Worm (Caenorhabditis elegans): ENCODE data around the gene srh-187.
"Not testable (repeated sequence)": the region's sequence is repeated elsewhere in the genome, so short reads cannot be mapped to it uniquely, and the experiment has no call there.

Gene srh-187

DNA sequence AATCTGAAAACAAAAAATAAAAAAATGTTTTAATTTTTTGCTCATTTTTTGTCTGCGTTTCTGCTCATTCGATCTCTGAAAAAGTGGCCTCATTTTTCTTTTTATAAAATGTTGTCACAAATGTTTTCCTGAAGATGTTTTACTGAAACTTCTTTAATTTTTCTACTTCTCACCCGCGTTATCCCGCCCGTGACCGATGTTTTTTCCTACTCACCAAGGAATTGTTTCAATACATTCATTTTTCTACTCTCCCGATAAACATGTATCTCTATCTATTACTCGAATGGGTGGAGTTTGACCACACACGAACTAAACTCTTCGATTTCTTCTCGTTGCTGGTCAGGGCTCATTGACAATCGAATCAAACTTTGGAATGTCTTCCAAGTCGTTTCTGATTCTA is 8.9 kb downstream of the srh-187 start, which contains the start of gene F10G2.2:
F10G2.2 (plus strand) TSS at position 301 of the 400 bp plus-strand sequence.
- no peak for TF ChIP-seq med-1 (GFP tag; optimal IDR thresholded peaks at IDR 0.05; ENCODE audit: insufficient read depth)

ce11 chrV:7328092-7328491 is 11.6 kb downstream of the srh-187 start, which contains the start of gene clec-7:
TSS of gene clec-7 (plus strand) at chrV:7328392.
- TF ChIP-seq klf-2 (GFP tag; conservative IDR thresholded peaks at IDR 0.05) (no peak), ref-1 (GFP tag; conservative IDR thresholded peaks at IDR 0.05) (no peak)

- TF ChIP-seq med-1 (GFP tag; optimal IDR thresholded peaks at IDR 0.05; ENCODE audit: insufficient read depth) (no peak), tab-1 (GFP tag; IDR thresholded peaks at IDR 0.05) (no peak)
These were observed 12.8 kb downstream of the srh-187 start, which contains the start of gene F10G2.4 for ce11 chrV:7326928-7327327. TSS of gene F10G2.4 (plus strand) at chrV:7327228.

DNA sequence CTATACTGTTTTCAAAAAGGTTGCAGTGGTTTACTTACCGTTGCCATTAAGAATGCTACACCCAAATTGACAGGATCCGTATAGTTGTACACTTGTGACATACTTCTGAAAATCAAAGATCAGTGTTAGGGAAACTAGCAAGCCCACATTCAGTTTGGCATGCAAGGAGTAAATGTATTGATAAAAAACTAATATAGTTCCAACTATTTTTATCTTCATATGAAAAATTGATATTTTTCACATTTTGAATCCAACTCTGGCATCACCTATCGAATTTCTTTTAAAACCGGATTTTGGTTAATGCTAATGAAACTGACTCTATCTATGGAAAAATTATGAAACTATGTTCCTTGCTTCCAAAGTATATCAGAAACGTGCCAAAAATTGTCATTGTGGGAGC is 14.4 kb downstream of the srh-187 start, which contains the start of gene srx-92:
srx-92 (minus strand) TSS at position 101 of the 400 bp plus-strand sequence.
- TF ChIP-seq ztf-29 (GFP tag; IDR thresholded peaks at IDR 0.05) (no peak), cog-1 (tag; optimal IDR thresholded peaks at IDR 0.05) (no peak), ztf-23 (GFP tag; IDR thresholded peaks at IDR 0.05) (no peak), ref-1 (GFP tag; conservative IDR thresholded peaks at IDR 0.05) (no peak), flt-1 (GFP tag; IDR thresholded peaks at IDR 0.05) (no peak), tab-1 (GFP tag; IDR thresholded peaks at IDR 0.05) (no peak), med-1 (GFP tag; optimal IDR thresholded peaks at IDR 0.05; ENCODE audit: insufficient read depth) (no peak), T22C8.4 (GFP tag; IDR thresholded peaks at IDR 0.05) (no peak), klf-2 (GFP tag; conservative IDR thresholded peaks at IDR 0.05) (no peak)

ce11 chrV:7321915-7322314 is 17.8 kb downstream of the srh-187 start, which contains the start of gene F10G2.10:
TSS of gene F10G2.10 (plus strand) at chrV:7322215.
- TF ChIP-seq ref-1 (GFP tag; conservative IDR thresholded peaks at IDR 0.05) (no peak), tab-1 (GFP tag; IDR thresholded peaks at IDR 0.05) (no peak), med-1 (GFP tag; optimal IDR thresholded peaks at IDR 0.05; ENCODE audit: insufficient read depth) (no peak), T22C8.4 (GFP tag; IDR thresholded peaks at IDR 0.05) (no peak), cog-1 (tag; optimal IDR thresholded peaks at IDR 0.05) (no peak), klf-2 (GFP tag; conservative IDR thresholded peaks at IDR 0.05) (no peak)

DNA sequence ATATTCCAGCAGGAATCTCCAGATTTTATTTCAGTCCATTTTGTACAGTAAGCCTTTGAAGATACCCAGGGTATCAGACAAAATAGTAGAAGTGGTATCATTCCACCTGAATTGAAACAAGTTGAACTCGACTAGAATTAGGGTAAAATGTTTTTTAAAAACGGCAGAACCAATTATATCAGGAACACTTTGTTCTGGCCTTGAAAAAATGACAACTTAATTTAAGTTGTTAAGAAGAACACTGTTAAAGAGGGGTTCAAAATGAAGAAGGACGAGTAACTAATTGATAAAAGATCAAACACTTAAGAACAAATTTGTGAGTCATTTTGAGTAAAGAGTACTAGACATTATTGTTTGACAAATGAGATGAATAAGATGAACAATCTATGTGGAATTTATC is 18.8 kb downstream of the srh-187 start, which contains the start of gene lmd-4:
lmd-4 (minus strand) TSS at position 101 of the 400 bp plus-strand sequence.
- TF ChIP-seq ref-1 (GFP tag; conservative IDR thresholded peaks at IDR 0.05), result no peak

DNA sequence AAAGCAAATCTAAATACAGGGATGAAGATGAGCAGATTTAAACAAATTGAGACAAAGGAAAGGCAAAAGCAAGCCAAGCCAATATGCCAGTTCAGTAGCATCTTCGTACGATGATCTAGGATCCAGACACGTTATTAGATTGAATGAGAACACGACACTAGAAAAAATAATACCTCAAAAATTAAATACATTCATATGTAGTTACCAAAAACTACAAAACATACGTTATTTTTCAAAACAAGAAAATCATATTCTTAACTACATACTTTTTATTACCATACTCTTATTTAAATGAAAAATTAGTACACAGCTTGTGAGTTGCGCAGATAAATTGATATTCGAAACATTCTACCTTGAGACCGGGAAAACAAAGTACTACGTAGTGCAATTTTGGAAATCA is 26.5 kb downstream of the srh-187 start, which contains the start of gene srx-6:
srx-6 (minus strand) TSS at position 101 of the 400 bp plus-strand sequence.
- TF ChIP-seq klf-2 (GFP tag; conservative IDR thresholded peaks at IDR 0.05), result no peak
- TF ChIP-seq med-1 (GFP tag; optimal IDR thresholded peaks at IDR 0.05; ENCODE audit: insufficient read depth), result no peak
- TF ChIP-seq ztf-23 (GFP tag; IDR thresholded peaks at IDR 0.05), result no peak
- no peak for TF ChIP-seq cog-1 (tag; optimal IDR thresholded peaks at IDR 0.05)
- no peak for TF ChIP-seq ref-1 (GFP tag; conservative IDR thresholded peaks at IDR 0.05)
- no peak for TF ChIP-seq tab-1 (GFP tag; IDR thresholded peaks at IDR 0.05)
- no peak for TF ChIP-seq flt-1 (GFP tag; IDR thresholded peaks at IDR 0.05)
- no peak for TF ChIP-seq ztf-29 (GFP tag; IDR thresholded peaks at IDR 0.05)
- no peak for TF ChIP-seq T22C8.4 (GFP tag; IDR thresholded peaks at IDR 0.05)

DNA sequence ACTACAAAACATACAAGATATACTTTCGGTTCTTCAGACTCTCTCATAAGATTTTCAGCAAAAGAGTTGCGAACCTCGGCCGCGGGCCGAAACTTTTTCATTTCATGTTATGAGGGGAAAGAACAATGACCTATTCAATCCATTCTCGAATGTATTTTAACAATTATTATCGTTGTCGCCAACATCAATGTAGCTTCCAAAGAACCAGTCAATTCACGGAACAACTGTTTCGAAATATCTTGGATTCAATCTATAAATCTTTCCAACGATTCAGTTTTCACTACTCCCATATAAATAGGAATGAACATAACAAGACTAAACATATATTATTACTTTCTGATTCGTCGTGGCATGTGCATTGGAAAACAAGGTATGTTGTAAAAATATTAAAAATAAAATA is 32.6 kb downstream of the srh-187 start, which contains the start of gene F07G11.1:
F07G11.1 (plus strand) TSS at position 301 of the 400 bp plus-strand sequence.
- no peak for TF ChIP-seq tab-1 (GFP tag; IDR thresholded peaks at IDR 0.05)
- TF ChIP-seq flt-1 (GFP tag; IDR thresholded peaks at IDR 0.05), result no peak
- TF ChIP-seq ztf-29 (GFP tag; IDR thresholded peaks at IDR 0.05), result no peak
- no peak for TF ChIP-seq med-1 (GFP tag; optimal IDR thresholded peaks at IDR 0.05; ENCODE audit: insufficient read depth)
- TF ChIP-seq ztf-23 (GFP tag; IDR thresholded peaks at IDR 0.05), result no peak
- TF ChIP-seq klf-2 (GFP tag; conservative IDR thresholded peaks at IDR 0.05), result no peak
- no peak for TF ChIP-seq cog-1 (tag; optimal IDR thresholded peaks at IDR 0.05)
- TF ChIP-seq T22C8.4 (GFP tag; IDR thresholded peaks at IDR 0.05), result no peak

DNA sequence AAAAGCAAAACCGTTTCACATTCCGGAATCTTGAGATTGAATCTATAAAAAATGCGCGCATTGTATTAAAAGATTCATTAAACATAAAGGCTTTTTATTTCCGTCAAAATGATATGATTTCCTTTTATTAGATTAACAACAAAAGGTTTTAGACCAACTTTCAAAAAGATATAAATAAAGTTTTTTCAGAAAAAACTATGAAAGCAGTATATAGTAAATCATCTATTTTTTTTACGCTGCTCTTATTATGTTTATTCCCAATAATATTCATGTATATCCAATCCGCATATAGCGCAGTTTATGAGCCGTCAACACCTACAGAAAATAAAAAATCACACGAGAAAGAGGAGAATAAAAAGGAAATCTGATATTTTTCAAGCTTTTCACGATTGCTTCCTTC is 35.2 kb downstream of the srh-187 start, which contains the start of gene F07G11.2:
F07G11.2 (plus strand) TSS at position 301 of the 400 bp plus-strand sequence.
- not testable (repeated sequence) for TF ChIP-seq T22C8.4, tab-1, ztf-29 (GFP tag; IDR thresholded peaks at IDR 0.05)

DNA sequence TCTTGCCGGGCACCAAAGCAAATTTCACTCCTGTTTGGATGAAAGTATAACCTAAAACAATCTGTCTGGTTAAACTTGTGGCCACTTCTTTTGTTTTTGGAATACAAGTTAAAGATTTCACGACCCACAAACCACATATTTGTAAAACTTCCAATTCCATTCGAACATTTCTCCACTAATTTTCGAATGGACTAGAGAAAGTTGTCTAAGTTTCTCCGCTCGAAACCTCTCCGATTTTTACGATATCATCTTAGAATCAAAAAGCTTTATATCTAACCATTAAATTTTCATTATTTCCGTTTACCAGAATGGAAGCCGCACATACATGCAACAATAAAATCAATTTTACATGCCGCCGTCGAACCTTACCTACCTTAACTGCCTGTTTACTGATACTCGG is 41.3 kb downstream of the srh-187 start, which contains the start of gene F07G11.3:
F07G11.3 (plus strand) TSS at position 301 of the 400 bp plus-strand sequence.
- TF ChIP-seq T22C8.4 (GFP tag; IDR thresholded peaks at IDR 0.05), result no peak

- TF ChIP-seq klf-2 (GFP tag; conservative IDR thresholded peaks at IDR 0.05) (no peak), flt-1 (GFP tag; IDR thresholded peaks at IDR 0.05) (no peak), T22C8.4 (GFP tag; IDR thresholded peaks at IDR 0.05) (no peak), ref-1 (GFP tag; conservative IDR thresholded peaks at IDR 0.05) (no peak), ztf-29 (GFP tag; IDR thresholded peaks at IDR 0.05) (no peak), tab-1 (GFP tag; IDR thresholded peaks at IDR 0.05) (no peak), ztf-23 (GFP tag; IDR thresholded peaks at IDR 0.05) (no peak)
These were observed 42.5 kb downstream of the srh-187 start, which contains the start of gene srj-32 for ce11 chrV:7297263-7297662. TSS of gene srj-32 (minus strand) at chrV:7297363.

All from whole organism, midembryonic.